Fruit fly (Drosophila melanogaster): ENCODE data around the gene Reph.

Gene Reph

dm6 chr2L:3778157-3779060, 24.9 kb upstream of the Reph start (continued):
- TF ChIP-seq jumu (GFP tag; optimal IDR thresholded peaks at IDR 0.05) (no peak), Mes4 (GFP tag; optimal IDR thresholded peaks at IDR 0.05) (no peak), psq (GFP tag; optimal IDR thresholded peaks at IDR 0.05) (no peak), dysf (GFP tag; IDR thresholded peaks at IDR 0.05) (peak; percentile 59), usp (GFP tag; optimal IDR thresholded peaks at IDR 0.05) (no peak), CG13287 (GFP tag; IDR thresholded peaks at IDR 0.05; ENCODE audit: partially characterized antibody) (peak; percentile 40; the same call in 1 of the 2 replicates), fd102C (GFP tag; optimal IDR thresholded peaks at IDR 0.05) (no peak), CG7987 (GFP tag; optimal IDR thresholded peaks at IDR 0.05) (no peak), CG1233 (GFP tag; optimal IDR thresholded peaks at IDR 0.05) (no peak), kay (GFP tag; optimal IDR thresholded peaks at IDR 0.05) (no peak), CG9876 (GFP tag; optimal IDR thresholded peaks at IDR 0.05) (no peak), CG10147 (GFP tag; optimal IDR thresholded peaks at IDR 0.05) (no peak), CG16779 (GFP tag; IDR thresholded peaks at IDR 0.05) (no peak), Six4 (GFP tag; optimal IDR thresholded peaks at IDR 0.05) (no peak), Fer1 (GFP tag; optimal IDR thresholded peaks at IDR 0.05) (peak; percentile 3), CG7372 (GFP tag; IDR thresholded peaks at IDR 0.05) (no peak), z (GFP tag; IDR thresholded peaks at IDR 0.05) (peak; percentile 70; the same call in 2 of the 3 replicates), phol (tag; optimal IDR thresholded peaks at IDR 0.05) (peak; percentile 63), CG6765 (GFP tag; optimal IDR thresholded peaks at IDR 0.05) (peak; percentile 45), CG16813 (GFP tag; IDR thresholded peaks at IDR 0.05; ENCODE audit: partially characterized antibody) (no peak), gro (GFP tag; optimal IDR thresholded peaks at IDR 0.05) (peak; percentile 63), CG3995 (GFP tag; optimal IDR thresholded peaks at IDR 0.05) (peak; percentile 30), Dbx (GFP tag; IDR thresholded peaks at IDR 0.05) (no peak), CG2202 (tag; optimal IDR thresholded peaks at IDR 0.05) (no peak), HmgD (GFP tag; optimal IDR thresholded peaks at IDR 0.05) (no peak), CG17361 (GFP tag; IDR thresholded peaks at IDR 0.05) (peak; percentile 32; the same call in 1 of the 3 replicates), ewg (GFP tag; optimal IDR thresholded peaks at IDR 0.05) (peak; percentile 18), CG1602 (GFP tag; optimal IDR thresholded peaks at IDR 0.05) (no peak), kni (GFP tag; optimal IDR thresholded peaks at IDR 0.05) (peak; percentile 82), bigmax (GFP tag; optimal IDR thresholded peaks at IDR 0.05) (no peak), CG15269 (tag; optimal IDR thresholded peaks at IDR 0.05) (peak; percentile 42), MESR4 (GFP tag; optimal IDR thresholded peaks at IDR 0.05) (no peak), tll (GFP tag; optimal IDR thresholded peaks at IDR 0.05) (peak in 1 of 2 experiments; percentile 67), vvl (GFP tag; IDR thresholded peaks at IDR 0.05) (peak; percentile 25), hkb (optimal IDR thresholded peaks at IDR 0.05) (no peak), hkb (GFP tag; IDR thresholded peaks at IDR 0.05) (no peak), Aef1 (GFP tag; IDR thresholded peaks at IDR 0.05) (0 out of 3 replicates have a peak, but pooled peaks have one; percentile 18), gsb (GFP tag; IDR thresholded peaks at IDR 0.05) (no peak), ash1 (GFP tag; optimal IDR thresholded peaks at IDR 0.05) (no peak), CG2116 (GFP tag; optimal IDR thresholded peaks at IDR 0.05) (no peak), tna (GFP tag; IDR thresholded peaks at IDR 0.05; ENCODE audit: partially characterized antibody) (peak; percentile 24; the same call in 1 of the 2 replicates), nerfin-1 (tag; optimal IDR thresholded peaks at IDR 0.05) (no peak), CrebB (tag; optimal IDR thresholded peaks at IDR 0.05) (peak; percentile 32), sr (GFP tag; IDR thresholded peaks at IDR 0.05) (no peak), CG10274 (GFP tag; optimal IDR thresholded peaks at IDR 0.05) (no peak), CG15073 (GFP tag; optimal IDR thresholded peaks at IDR 0.05) (no peak), mam (GFP tag; optimal IDR thresholded peaks at IDR 0.05) (no peak), schlank (tag; optimal IDR thresholded peaks at IDR 0.05) (no peak), Ravus (GFP tag; IDR thresholded peaks at IDR 0.05) (no peak; the same call in 1 of the 2 replicates)
